Worm (Caenorhabditis elegans) whole organism, young adult: ENCODE results near the gene C30F2.2.
A peak's percentile ranks its signal among the peaks of the same experiment; 100 is the strongest.
"Not testable (repeated sequence)": the region's sequence is repeated elsewhere in the genome, so short reads cannot be mapped to it uniquely, and the experiment has no call there.

Experiments
- D2030.7 ChIP-seq: fragments of 200-800 bp; sonication (Bioruptor generic); IDR thresholded peaks from 2 replicates; pipeline ENCODE4 v1.3.6; 2022; ENCODE audit warnings: missing genetic modification reagents, missing genetic modification characterization, missing compliant biosample characterization
- F37B4.10 ChIP-seq: fragments of 200-800 bp; sonication (Bioruptor generic); IDR thresholded peaks from 2 replicates; pipeline ENCODE4 v1.3.6; 2022; ENCODE audit warnings: missing genetic modification characterization, missing compliant biosample characterization
- F39B2.1 ChIP-seq: fragments of 200-800 bp; sonication (Bioruptor generic); IDR thresholded peaks from 2 replicates; pipeline ENCODE4 v1.3.6; 2022; ENCODE audit warnings: missing genetic modification reagents, missing genetic modification characterization, missing compliant biosample characterization
- F49E8.2 ChIP-seq: sonication (generic microtip); optimal IDR thresholded peaks from 3 replicates; lab custom pipeline; 2017; ENCODE audit warnings: missing genetic modification characterization, mild to moderate bottlenecking, missing compliant biosample characterization, antibody characterized with exemption, moderate library complexity; ENCODE audit not compliant: insufficient read depth
- F52B5.7 ChIP-seq: sonication (generic microtip); optimal IDR thresholded peaks from 2 replicates; lab custom pipeline; 2016; ENCODE audit warnings: mild to moderate bottlenecking, missing genetic modification characterization, missing compliant biosample characterization
- akir-1 ChIP-seq: fragments of 200-800 bp; sonication (Bioruptor generic); optimal IDR thresholded peaks from 2 replicates; lab custom pipeline; 2018; ENCODE audit warnings: mild to moderate bottlenecking, missing genetic modification characterization, moderate library complexity, missing compliant biosample characterization
- aptf-2 ChIP-seq: fragments of 200-800 bp; sonication (Bioruptor generic); conservative IDR thresholded peaks from 2 replicates; pipeline ENCODE4 v1.3.6; 2022; ENCODE audit warnings: missing genetic modification reagents, missing genetic modification characterization, missing compliant biosample characterization
- atf-7 ChIP-seq: sonication (generic microtip); optimal IDR thresholded peaks from 2 replicates; lab custom pipeline; 2017; ENCODE audit warnings: mild to moderate bottlenecking, missing genetic modification characterization, missing compliant biosample characterization
- attf-5 ChIP-seq: fragments of 200-800 bp; sonication (Bioruptor generic); optimal IDR thresholded peaks from 2 replicates; lab custom pipeline; 2018; ENCODE audit warnings: mild to moderate bottlenecking, missing genetic modification characterization, missing compliant biosample characterization
- cebp-2 ChIP-seq: fragments of 200-800 bp; sonication (Bioruptor generic); IDR thresholded peaks from 2 replicates; pipeline ENCODE4 v1.3.6; 2022; ENCODE audit warnings: missing genetic modification characterization, missing compliant biosample characterization
- ceh-40 ChIP-seq: fragments of 200-800 bp; sonication (Bioruptor generic); IDR thresholded peaks from 2 replicates; pipeline ENCODE4 v1.3.6; 2022; ENCODE audit warnings: missing genetic modification characterization, missing compliant biosample characterization
- ceh-79 ChIP-seq: sonication (generic microtip); optimal IDR thresholded peaks from 2 replicates; lab custom pipeline; 2017; ENCODE audit warnings: mild to moderate bottlenecking, missing genetic modification characterization, missing compliant biosample characterization
- ceh-91 ChIP-seq: fragments of 200-800 bp; sonication (Bioruptor generic); IDR thresholded peaks from 2 replicates; pipeline ENCODE4 v1.3.6; 2022; ENCODE audit warnings: missing genetic modification reagents, missing genetic modification characterization, missing compliant biosample characterization
- chd-7 ChIP-seq: sonication (generic microtip); optimal IDR thresholded peaks from 2 replicates; lab custom pipeline; 2016; ENCODE audit warnings: mild to moderate bottlenecking, missing genetic modification characterization, moderate library complexity, missing compliant biosample characterization
- die-1 ChIP-seq: sonication (generic microtip); optimal IDR thresholded peaks from 2 replicates; lab custom pipeline; 2016; ENCODE audit warnings: missing genotype, mild to moderate bottlenecking, missing genetic modification characterization, missing compliant biosample characterization
- dox-1 ChIP-seq: fragments of 200-800 bp; sonication (Bioruptor generic); IDR thresholded peaks from 2 replicates; pipeline ENCODE4 v1.3.6; 2022; ENCODE audit warnings: missing genetic modification reagents, missing genetic modification characterization, missing compliant biosample characterization
- dpl-1 ChIP-seq: fragments of 150-350 bp; optimal IDR thresholded peaks from 2 replicates; lab custom pipeline; 2014; ENCODE audit warnings: missing biosample characterization, missing genetic modification reagents, missing genetic modification characterization
- efl-1 ChIP-seq: fragments of 150-350 bp; optimal IDR thresholded peaks from 2 replicates; lab custom pipeline; 2014; ENCODE audit warnings: missing biosample characterization, missing genetic modification reagents, missing genetic modification characterization
- hrde-1 ChIP-seq: sonication (generic microtip); optimal IDR thresholded peaks from 2 replicates; lab custom pipeline; 2016; ENCODE audit warnings: missing genetic modification characterization, mild to moderate bottlenecking, missing compliant biosample characterization, moderate library complexity, missing genotype, missing genetic modification reagents, borderline replicate concordance
- let-607 ChIP-seq, 2 experiments: fragments of 200-800 bp in 1 of 2; sonication (Bioruptor generic) in 1 of 2; sonication (generic microtip) in 1 of 2; optimal IDR thresholded peaks; 2 replicates each; lab custom pipeline; 2016 to 2018; ENCODE audit warnings: mild to moderate bottlenecking in 2 of 2, missing compliant biosample characterization in 2 of 2, missing genetic modification characterization in 2 of 2, moderate library complexity in 2 of 2, missing genotype in 1 of 2
- lir-1 ChIP-seq: fragments of 200-800 bp; sonication (Bioruptor generic); conservative IDR thresholded peaks from 2 replicates; pipeline ENCODE4 v1.3.6; 2022; ENCODE audit warnings: missing genetic modification reagents, missing genetic modification characterization, missing compliant biosample characterization
- madf-10 ChIP-seq: sonication (generic microtip); optimal IDR thresholded peaks from 2 replicates; lab custom pipeline; 2016; ENCODE audit warnings: mild to moderate bottlenecking, missing genetic modification characterization, missing compliant biosample characterization
- mcd-1 ChIP-seq: fragments of 200-800 bp; sonication (Bioruptor generic); IDR thresholded peaks from 2 replicates; pipeline ENCODE4 v1.3.6; 2022; ENCODE audit warnings: missing genetic modification reagents, missing genetic modification characterization, missing compliant biosample characterization
- mes-4 ChIP-seq: sonication (generic microtip); optimal IDR thresholded peaks from 2 replicates; lab custom pipeline; 2016; ENCODE audit warnings: missing genotype, missing genetic modification characterization, missing compliant biosample characterization
- mxl-1 ChIP-seq: sonication (generic microtip); optimal IDR thresholded peaks from 2 replicates; lab custom pipeline; 2016; ENCODE audit warnings: missing genetic modification characterization, missing compliant biosample characterization
- nhr-120 ChIP-seq: fragments of 200-800 bp; sonication (Bioruptor generic); IDR thresholded peaks from 2 replicates; pipeline ENCODE4 v1.3.6; 2022; ENCODE audit warnings: missing genetic modification characterization, missing compliant biosample characterization
- nhr-80 ChIP-seq: sonication (generic microtip); optimal IDR thresholded peaks from 2 replicates; lab custom pipeline; 2016; ENCODE audit warnings: missing genetic modification characterization, missing compliant biosample characterization
- sdz-38 ChIP-seq: sonication (generic microtip); optimal IDR thresholded peaks from 2 replicates; lab custom pipeline; 2016; ENCODE audit warnings: missing genotype, missing genetic modification characterization, missing compliant biosample characterization
- snpc-1.1 ChIP-seq: sonication (generic microtip); optimal IDR thresholded peaks from 2 replicates; lab custom pipeline; 2017; ENCODE audit warnings: missing genetic modification characterization, mild to moderate bottlenecking, missing compliant biosample characterization, antibody characterized with exemption, moderate library complexity, missing genotype, missing genetic modification reagents; ENCODE audit not compliant: insufficient read depth
- snpc-1.3 ChIP-seq: sonication (generic microtip); optimal IDR thresholded peaks from 2 replicates; lab custom pipeline; 2017; ENCODE audit warnings: missing genetic modification characterization, mild to moderate bottlenecking, missing compliant biosample characterization, antibody characterized with exemption, moderate library complexity, missing genotype, missing genetic modification reagents; ENCODE audit not compliant: insufficient read depth
- snpc-4 ChIP-seq, 5 experiments: fragments of 150-350 bp in 1 of 5; sonication (generic microtip) in 4 of 5; optimal IDR thresholded peaks; 2 replicates each; lab custom pipeline; 2014 to 2018; ENCODE audit warnings: missing genetic modification characterization in 5 of 5, missing biosample characterization in 3 of 5, antibody characterized with exemption in 2 of 5, mild to moderate bottlenecking in 2 of 5, missing compliant biosample characterization in 2 of 5, missing genotype in 2 of 5, moderate library complexity in 2 of 5, missing genetic modification reagents in 1 of 5
- ztf-18 ChIP-seq: sonication (generic microtip); optimal IDR thresholded peaks from 2 replicates; lab custom pipeline; 2016; ENCODE audit warnings: missing genotype, mild to moderate bottlenecking, missing genetic modification characterization, missing compliant biosample characterization
- ztf-22 ChIP-seq: fragments of 200-800 bp; sonication (Bioruptor generic); optimal IDR thresholded peaks from 2 replicates; lab custom pipeline; 2018; ENCODE audit warnings: mild to moderate bottlenecking, missing genetic modification characterization, moderate library complexity, missing compliant biosample characterization
- ztf-28 ChIP-seq: fragments of 200-800 bp; sonication (Bioruptor generic); IDR thresholded peaks from 2 replicates; pipeline ENCODE4 v1.3.6; 2022; ENCODE audit warnings: missing genetic modification reagents, missing genetic modification characterization, missing compliant biosample characterization

The C30F2.2 gene

DNA sequence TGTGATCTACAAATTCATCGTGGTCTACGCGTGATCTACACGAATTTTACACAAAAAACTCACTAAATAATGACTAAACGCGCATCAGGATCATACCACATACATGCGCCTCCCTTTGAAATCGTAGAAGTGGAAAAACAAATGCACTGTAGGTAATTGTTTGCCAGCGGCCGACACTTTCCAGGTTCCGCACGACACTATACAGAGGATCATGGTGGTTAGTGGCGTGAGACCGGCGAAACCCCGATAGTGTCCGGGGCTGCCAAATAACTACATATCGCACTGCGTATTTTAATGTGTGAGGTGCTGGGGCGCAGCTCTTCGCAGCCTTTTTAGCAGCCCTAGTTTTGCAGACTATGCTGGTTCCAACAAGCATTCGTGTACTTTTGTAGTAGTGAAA is 6.3 kb downstream of the C30F2.2 start:
- TF ChIP-seq chd-7 (tag; lab: Kevin White, UChicago): no peak
- no peak for TF ChIP-seq snpc-4 (GFP tag; optimal IDR thresholded peaks at IDR 0.05; lab: Kevin White, UChicago)
- peak in 1 of 4 experiments; percentile 59 for TF ChIP-seq snpc-4 (tag; optimal IDR thresholded peaks at IDR 0.05; lab: Kevin White, UChicago)

DNA sequence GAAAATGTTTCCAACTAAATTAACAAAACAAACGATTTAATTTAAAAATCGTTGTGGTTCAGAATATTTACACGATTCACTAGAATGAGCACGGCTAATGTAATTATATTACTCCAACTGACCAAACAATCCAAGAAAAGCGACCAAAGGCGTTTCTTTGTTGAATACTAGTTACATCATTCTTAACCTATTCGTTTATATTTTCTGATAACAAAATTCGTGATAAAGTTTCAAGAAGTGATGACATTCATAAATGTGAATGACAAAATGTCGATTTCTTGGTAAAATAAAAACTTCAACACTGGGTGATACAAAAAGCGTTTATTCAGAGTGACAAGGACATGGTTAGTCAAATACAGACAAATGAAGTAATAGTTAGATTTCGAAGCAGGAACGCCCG is 8.5 kb downstream of the C30F2.2 start, which contains the start of gene C30F2.4:
TSS of gene C30F2.4 (minus strand) at position 101 of the 400 bp plus-strand sequence.
- TF ChIP-seq ceh-91 (GFP tag; lab: Robert Waterston, UW) (no peak), dox-1 (GFP tag; lab: Robert Waterston, UW) (no peak), mes-4 (tag; lab: Kevin White, UChicago) (no peak), F39B2.1 (GFP tag; lab: Robert Waterston, UW) (no peak), hrde-1 (tag; lab: Kevin White, UChicago) (no peak), mxl-1 (no peak), sdz-38 (tag; lab: Kevin White, UChicago) (no peak), cebp-2 (GFP tag; lab: Robert Waterston, UW) (no peak), lir-1 (GFP tag; lab: Robert Waterston, UW) (no peak)

DNA sequence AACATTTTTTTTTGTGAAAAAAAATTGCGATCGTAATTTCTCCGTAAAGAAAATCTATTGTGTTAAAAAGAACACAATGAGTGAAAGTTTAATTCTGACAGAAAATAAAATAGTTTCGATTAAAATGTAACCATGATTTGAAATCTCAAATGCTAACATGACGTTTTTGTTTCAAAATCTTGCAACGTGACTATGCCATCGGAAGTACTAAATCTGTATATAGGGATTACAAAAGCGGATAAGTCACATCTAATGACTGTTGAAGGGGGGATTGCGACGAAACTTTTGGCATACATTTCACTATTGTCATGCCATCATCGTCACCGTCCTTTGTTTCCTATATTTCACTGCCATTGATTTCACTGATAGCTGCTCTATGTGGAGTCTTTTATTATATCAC is 12.4 kb downstream of the C30F2.2 start, which contains the start of gene col-187:
TSS of gene col-187 (plus strand) at position 301 of the 400 bp plus-strand sequence.
- TF ChIP-seq ztf-28 (GFP tag; lab: Robert Waterston, UW): no peak
- TF ChIP-seq snpc-1.1: no peak
- no peak for TF ChIP-seq nhr-80
- TF ChIP-seq F52B5.7: no peak
- TF ChIP-seq atf-7 (tag; lab: Kevin White, UChicago): no peak
- TF ChIP-seq aptf-2 (GFP tag; lab: Robert Waterston, UW): no peak
- TF ChIP-seq snpc-4 (GFP tag; optimal IDR thresholded peaks at IDR 0.05; lab: Kevin White, UChicago): no peak
- no peak for TF ChIP-seq snpc-4 (tag; optimal IDR thresholded peaks at IDR 0.05; lab: Kevin White, UChicago)
- no peak for TF ChIP-seq ztf-22
- no peak for TF ChIP-seq akir-1 (GFP tag; lab: Kevin White, UChicago)

DNA sequence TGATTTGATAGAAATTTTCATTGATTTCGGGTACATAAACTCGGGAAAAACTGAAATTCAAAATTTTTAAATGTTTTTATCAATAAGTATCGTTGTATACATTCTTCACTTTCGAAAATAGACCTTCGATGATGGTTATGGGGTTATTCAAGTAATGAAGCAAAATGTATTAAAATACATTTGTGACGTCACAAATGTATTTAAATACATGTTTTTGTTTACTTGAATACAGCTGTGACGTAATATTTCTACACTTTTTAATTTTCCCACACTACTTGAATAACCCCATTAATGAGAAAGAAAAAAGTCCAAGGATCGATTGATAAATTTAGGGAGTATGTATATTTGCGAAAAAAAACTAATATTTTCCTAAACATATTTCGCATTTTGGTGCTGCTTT is 17.0 kb downstream of the C30F2.2 start:
- TF ChIP-seq madf-10 (tag; lab: Kevin White, UChicago): no peak
- TF ChIP-seq F37B4.10: no peak
- no peak for TF ChIP-seq dox-1 (GFP tag; lab: Robert Waterston, UW)
- no peak for TF ChIP-seq ceh-79 (tag; lab: Kevin White, UChicago)
- no peak for TF ChIP-seq let-607 (tag; optimal IDR thresholded peaks at IDR 0.05; lab: Kevin White, UChicago)
- no peak for TF ChIP-seq dpl-1 (GFP tag; lab: Kevin White, UChicago)
- TF ChIP-seq attf-5 (GFP tag; lab: Kevin White, UChicago): no peak
- TF ChIP-seq efl-1 (GFP tag; lab: Kevin White, UChicago): no peak
- TF ChIP-seq nhr-80: no peak
- TF ChIP-seq die-1: no peak
- no peak for TF ChIP-seq ztf-18
- no peak for TF ChIP-seq D2030.7
- no peak for TF ChIP-seq nhr-120 (GFP tag; lab: Robert Waterston, UW)
- no peak for TF ChIP-seq F49E8.2 (tag; lab: Kevin White, UChicago)

DNA sequence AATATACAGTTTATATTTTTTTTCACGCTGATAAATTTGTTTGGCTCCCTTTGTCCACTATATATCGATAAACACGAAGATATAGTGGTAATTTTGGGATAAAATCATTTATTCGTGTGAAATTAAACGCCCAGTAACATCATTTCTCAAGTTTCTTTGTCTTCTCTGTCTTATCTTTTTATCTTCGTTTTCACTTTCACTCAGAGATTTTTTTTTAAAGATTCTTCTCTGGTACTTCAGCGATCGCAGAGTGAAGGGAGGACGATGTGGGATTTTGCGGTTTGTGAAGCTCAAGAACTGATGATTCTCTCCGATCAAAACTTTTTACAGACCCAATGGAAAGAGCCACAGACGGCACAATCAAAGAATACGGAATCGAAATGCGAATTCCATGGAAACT is 22.6 kb downstream of the C30F2.2 start, which contains the start of gene T27A8.3:
TSS of gene T27A8.3 (plus strand) at position 301 of the 400 bp plus-strand sequence.
- not testable (repeated sequence) for TF ChIP-seq ceh-40 (GFP tag; lab: Robert Waterston, UW); mcd-1 (GFP tag; lab: Robert Waterston, UW); snpc-1.3 (tag; lab: Kevin White, UChicago)
